Worm (Caenorhabditis elegans): Measurements from ENCODE around the gene prmn-1.
"Not testable (repeated sequence)": the region's sequence is repeated elsewhere in the genome, so short reads cannot be mapped to it uniquely, and the experiment has no call there.

- TF ChIP-seq ekl-4 (GFP tag; IDR thresholded peaks at IDR 0.05); lin-35 (GFP tag; optimal IDR thresholded peaks at IDR 0.05); F33H1.4 (GFP tag; IDR thresholded peaks at IDR 0.05); ZK185.1 (tag; optimal IDR thresholded peaks at IDR 0.05; ENCODE audit: poor library complexity, severe bottlenecking); sdz-38 (tag; optimal IDR thresholded peaks at IDR 0.05); lin-26 (GFP tag; IDR thresholded peaks at IDR 0.05); snpc-1.3 (tag; optimal IDR thresholded peaks at IDR 0.05; ENCODE audit: insufficient read depth); hsf-1 (GFP tag; IDR thresholded peaks at IDR 0.05); ceh-91 (GFP tag; IDR thresholded peaks at IDR 0.05); atf-7 (tag; optimal IDR thresholded peaks at IDR 0.05); attf-6 (GFP tag; IDR thresholded peaks at IDR 0.05): not testable (repeated sequence)
Measured at ce11 chrX:11439006-11439405, 54.1 kb downstream of the prmn-1 start.
